Worm (Caenorhabditis elegans) whole organism, early embryonic: Measurements from ENCODE around the gene swan-1.

Experiments
- B0310.2 ChIP-seq: sonication (generic microtip); optimal IDR thresholded peaks from 2 replicates; lab custom pipeline; 2016; ENCODE audit warnings: mild to moderate bottlenecking, missing genetic modification characterization, missing compliant biosample characterization
- F13C5.2 ChIP-seq: sonication (generic microtip); optimal IDR thresholded peaks from 2 replicates; lab custom pipeline; 2017; ENCODE audit warnings: mild to moderate bottlenecking, missing genetic modification characterization, inconsistent platforms, missing compliant biosample characterization
- aly-1 ChIP-seq: sonication (generic microtip); optimal IDR thresholded peaks from 2 replicates; lab custom pipeline; 2016; ENCODE audit warnings: missing genetic modification characterization, missing compliant biosample characterization
- ama-1 ChIP-seq: fragments of 150-350 bp; optimal IDR thresholded peaks from 2 replicates; lab custom pipeline; 2014
- ceh-13 ChIP-seq: fragments of 200-800 bp; sonication (Bioruptor generic); optimal IDR thresholded peaks from 2 replicates; lab custom pipeline; 2018; ENCODE audit warnings: mild to moderate bottlenecking, missing genetic modification characterization, missing compliant biosample characterization
- ceh-36 ChIP-seq: sonication (generic microtip); optimal IDR thresholded peaks from 2 replicates; lab custom pipeline; 2016; ENCODE audit warnings: missing genetic modification characterization, inconsistent platforms, missing compliant biosample characterization
- ets-7 ChIP-seq: sonication (generic microtip); optimal IDR thresholded peaks from 2 replicates; lab custom pipeline; 2016; ENCODE audit warnings: missing genotype, missing genetic modification characterization, missing compliant biosample characterization
- flt-1 ChIP-seq: fragments of 200-800 bp; sonication (Bioruptor generic); IDR thresholded peaks from 2 replicates; pipeline ENCODE4 v1.3.6; 2022; ENCODE audit warnings: missing genetic modification characterization, missing compliant biosample characterization
- hmbx-1 ChIP-seq: sonication (generic microtip); optimal IDR thresholded peaks from 2 replicates; lab custom pipeline; 2016; ENCODE audit warnings: mild to moderate bottlenecking, missing genetic modification characterization, missing compliant biosample characterization
- hnd-1 ChIP-seq: sonication (generic microtip); optimal IDR thresholded peaks from 2 replicates; lab custom pipeline; 2016; ENCODE audit warnings: missing genetic modification characterization, missing compliant biosample characterization
- sea-1 ChIP-seq: fragments of 200-800 bp; sonication (Bioruptor generic); conservative IDR thresholded peaks from 2 replicates; pipeline ENCODE4 v1.3.6; 2022; ENCODE audit warnings: missing genetic modification characterization, missing compliant biosample characterization
- tra-4 ChIP-seq: sonication (generic microtip); optimal IDR thresholded peaks from 2 replicates; lab custom pipeline; 2017; ENCODE audit warnings: missing genetic modification characterization, missing compliant biosample characterization

- no peak for TF ChIP-seq hmbx-1 (tag; lab: Kevin White, UChicago)
- no peak for TF ChIP-seq ceh-36 (tag; lab: Kevin White, UChicago)
- TF ChIP-seq F13C5.2 (tag; lab: Kevin White, UChicago), result no peak
- TF ChIP-seq ama-1 (lab: Kevin White, UChicago), result no peak
- no peak for TF ChIP-seq hnd-1 (tag; lab: Kevin White, UChicago)
- no peak for TF ChIP-seq aly-1 (tag; lab: Kevin White, UChicago)
- TF ChIP-seq tra-4, result no peak
- TF ChIP-seq flt-1 (GFP tag; lab: Robert Waterston, UW), result no peak
- TF ChIP-seq sea-1, result no peak
- TF ChIP-seq ceh-13 (GFP tag; lab: Kevin White, UChicago), result no peak
- TF ChIP-seq B0310.2 (tag; lab: Kevin White, UChicago), result no peak
- TF ChIP-seq ets-7 (tag; lab: Kevin White, UChicago), result no peak
These were observed 30.1 kb upstream of the swan-1 start, which contains the start of gene srx-128 for ce11 chrV:13837173-13837572.
